Worm (Caenorhabditis elegans) whole organism, L4 larva: ENCODE measurements around the gene dhs-20.

Source experiments
- F37D6.2 ChIP-seq: sonication (generic microtip); optimal IDR thresholded peaks from 2 replicates; lab custom pipeline; 2016; ENCODE audit warnings: mild to moderate bottlenecking, missing genetic modification characterization, missing compliant biosample characterization
- F44E2.7 ChIP-seq: fragments of 200-800 bp; sonication (Bioruptor generic); IDR thresholded peaks from 2 replicates; pipeline ENCODE4 v2.1.2; 2022; ENCODE audit warnings: missing genetic modification characterization, missing compliant biosample characterization
- Y48G9A.11 ChIP-seq: fragments of 200-800 bp; sonication (Bioruptor generic); IDR thresholded peaks from 2 replicates; pipeline ENCODE4 v1.3.6; 2022; ENCODE audit warnings: missing genetic modification reagents, missing genetic modification characterization, missing compliant biosample characterization
- Y5F2A.4 ChIP-seq: fragments of 200-800 bp; sonication (Bioruptor generic); optimal IDR thresholded peaks from 2 replicates; lab custom pipeline; 2018; ENCODE audit warnings: mild to moderate bottlenecking, missing genetic modification characterization, missing compliant biosample characterization
- Y75B8A.6 ChIP-seq: fragments of 200-800 bp; sonication (Bioruptor generic); IDR thresholded peaks from 2 replicates; pipeline ENCODE4 v1.3.6; 2022; ENCODE audit warnings: missing genetic modification reagents, missing genetic modification characterization, missing compliant biosample characterization
- ZK546.5 ChIP-seq, 2 experiments: sonication (generic microtip); optimal IDR thresholded peaks; 2 replicates each; lab custom pipeline; 2017; ENCODE audit warnings: missing biosample characterization in 2 of 2, missing genetic modification characterization in 2 of 2
- ama-1 ChIP-seq: fragments of 150-350 bp; optimal IDR thresholded peaks from 2 replicates; lab custom pipeline; 2014; ENCODE audit warnings: inconsistent platforms, mixed read lengths
- ceh-20 ChIP-seq: fragments of 200-800 bp; sonication (Bioruptor generic); IDR thresholded peaks from 2 replicates; pipeline ENCODE4 v1.3.6; 2022; ENCODE audit warnings: missing genetic modification reagents, missing genetic modification characterization, missing compliant biosample characterization
- ceh-28 ChIP-seq: fragments of 150-350 bp; optimal IDR thresholded peaks from 2 replicates; lab custom pipeline; 2014; ENCODE audit warnings: missing biosample characterization, missing genetic modification reagents, missing genetic modification characterization
- cey-2 ChIP-seq: sonication (generic microtip); optimal IDR thresholded peaks from 3 replicates; lab custom pipeline; 2017; ENCODE audit warnings: missing genetic modification characterization, mild to moderate bottlenecking, missing compliant biosample characterization, antibody characterized with exemption, borderline replicate concordance; ENCODE audit not compliant: insufficient read depth
- daf-16 ChIP-seq, 3 experiments: sonication (generic microtip); optimal IDR thresholded peaks; 2 replicates each; lab custom pipeline; 2016 to 2017; ENCODE audit warnings: missing genetic modification characterization in 3 of 3, missing genetic modification reagents in 3 of 3, mild to moderate bottlenecking in 2 of 3, missing compliant biosample characterization in 2 of 3, missing biosample characterization in 1 of 3, moderate library complexity in 1 of 3
- daf-19 ChIP-seq: fragments of 200-800 bp; sonication (Bioruptor generic); conservative IDR thresholded peaks from 2 replicates; pipeline ENCODE4 v1.3.6; 2022; ENCODE audit warnings: missing genetic modification characterization, missing compliant biosample characterization
- dmd-6 ChIP-seq: fragments of 200-800 bp; sonication (Bioruptor generic); IDR thresholded peaks from 2 replicates; pipeline ENCODE4 v1.3.6; 2022; ENCODE audit warnings: missing genetic modification reagents, missing genetic modification characterization, missing compliant biosample characterization
- dmd-8 ChIP-seq: fragments of 200-800 bp; sonication (Bioruptor generic); IDR thresholded peaks from 2 replicates; pipeline ENCODE4 v1.3.6; 2022; ENCODE audit warnings: missing genetic modification characterization, missing compliant biosample characterization
- dmd-9 ChIP-seq: fragments of 200-800 bp; sonication (Bioruptor generic); IDR thresholded peaks from 2 replicates; pipeline ENCODE4 v1.3.6; 2022; ENCODE audit warnings: missing genetic modification reagents, missing genetic modification characterization, missing compliant biosample characterization
- dpl-1 ChIP-seq: fragments of 150-350 bp; optimal IDR thresholded peaks from 2 replicates; lab custom pipeline; 2014; ENCODE audit warnings: missing biosample characterization, missing genetic modification reagents, missing genetic modification characterization
- duxl-1 ChIP-seq: sonication (generic microtip); optimal IDR thresholded peaks from 2 replicates; lab custom pipeline; 2016; ENCODE audit warnings: mild to moderate bottlenecking, missing genetic modification characterization, moderate library complexity, missing compliant biosample characterization; ENCODE audit not compliant: poor library complexity
- egl-27 ChIP-seq: sonication (generic microtip); optimal IDR thresholded peaks from 3 replicates; lab custom pipeline; 2017; ENCODE audit warnings: missing biosample characterization, missing genetic modification reagents, missing genetic modification characterization
- egl-43 ChIP-seq: fragments of 200-800 bp; sonication (Bioruptor generic); IDR thresholded peaks from 2 replicates; pipeline ENCODE4 v1.3.6; 2022; ENCODE audit warnings: missing genetic modification reagents, missing genetic modification characterization, missing compliant biosample characterization
- hlh-11 ChIP-seq: fragments of 200-800 bp; sonication (Bioruptor generic); optimal IDR thresholded peaks from 2 replicates; lab custom pipeline; 2018; ENCODE audit warnings: mild to moderate bottlenecking, missing genetic modification characterization, missing compliant biosample characterization
- hmg-1.1 ChIP-seq: fragments of 200-800 bp; sonication (Bioruptor generic); IDR thresholded peaks from 2 replicates; pipeline ENCODE4 v1.3.6; 2022; ENCODE audit warnings: missing genetic modification reagents, missing genetic modification characterization, missing compliant biosample characterization
- jun-1 ChIP-seq: fragments of 150-350 bp; optimal IDR thresholded peaks from 2 replicates; lab custom pipeline; 2014; ENCODE audit warnings: missing biosample characterization, missing genetic modification reagents, missing genetic modification characterization
- lim-7 ChIP-seq: fragments of 200-800 bp; sonication (Bioruptor generic); IDR thresholded peaks from 2 replicates; pipeline ENCODE4 v1.3.6; 2022; ENCODE audit warnings: missing genetic modification characterization, missing compliant biosample characterization
- lin-38 ChIP-seq: fragments of 200-800 bp; sonication (Bioruptor generic); IDR thresholded peaks from 2 replicates; pipeline ENCODE4 v1.3.6; 2022; ENCODE audit warnings: missing genetic modification reagents, missing genetic modification characterization, missing compliant biosample characterization
- lsy-2 ChIP-seq, 2 experiments: fragments of 150-350 bp in 1 of 2; sonication (generic microtip) in 1 of 2; optimal IDR thresholded peaks; 2 replicates each; lab custom pipeline; 2014 to 2017; ENCODE audit warnings: missing biosample characterization in 2 of 2, missing genetic modification characterization in 2 of 2
- madf-9 ChIP-seq: fragments of 200-800 bp; sonication (Bioruptor generic); conservative IDR thresholded peaks from 2 replicates; pipeline ENCODE4 v1.3.6; 2022; ENCODE audit warnings: missing genetic modification reagents, missing genetic modification characterization, missing compliant biosample characterization
- mdl-1 ChIP-seq, 2 experiments: fragments of 150-350 bp in 1 of 2; sonication (generic microtip) in 1 of 2; optimal IDR thresholded peaks; 2 replicates each; lab custom pipeline; 2014 to 2017; ENCODE audit warnings: missing biosample characterization in 2 of 2, missing genetic modification characterization in 2 of 2
- mdt-29 ChIP-seq: fragments of 200-800 bp; sonication (Bioruptor generic); IDR thresholded peaks from 2 replicates; pipeline ENCODE4 v1.3.6; 2022; ENCODE audit warnings: missing genetic modification reagents, missing genetic modification characterization, missing compliant biosample characterization
- mes-2 ChIP-seq: sonication (generic microtip); optimal IDR thresholded peaks from 2 replicates; lab custom pipeline; 2016; ENCODE audit warnings: missing genotype, mild to moderate bottlenecking, missing genetic modification characterization, missing compliant biosample characterization; ENCODE audit not compliant: poor library complexity, severe bottlenecking
- mxl-2 ChIP-seq: fragments of 200-800 bp; sonication (Bioruptor generic); conservative IDR thresholded peaks from 2 replicates; pipeline ENCODE4 v1.3.6; 2022; ENCODE audit warnings: missing genetic modification reagents, missing genetic modification characterization, missing compliant biosample characterization
- mxl-3 ChIP-seq: fragments of 200-800 bp; sonication (Bioruptor generic); optimal IDR thresholded peaks from 2 replicates; lab custom pipeline; 2018; ENCODE audit warnings: mild to moderate bottlenecking, missing genetic modification characterization, missing compliant biosample characterization
- nhr-28 ChIP-seq: fragments of 150-350 bp; optimal IDR thresholded peaks from 2 replicates; lab custom pipeline; 2014; ENCODE audit warnings: missing biosample characterization, missing genetic modification characterization
- nhr-41 ChIP-seq: fragments of 200-800 bp; sonication (Bioruptor generic); IDR thresholded peaks from 2 replicates; pipeline ENCODE4 v1.3.6; 2022; ENCODE audit warnings: missing genetic modification reagents, missing genetic modification characterization, missing compliant biosample characterization
- nhr-42 ChIP-seq: fragments of 200-800 bp; sonication (Bioruptor generic); IDR thresholded peaks from 2 replicates; pipeline ENCODE4 v1.3.6; 2022; ENCODE audit warnings: missing genetic modification characterization, missing compliant biosample characterization
- nhr-6 ChIP-seq: fragments of 150-350 bp; optimal IDR thresholded peaks from 2 replicates; lab custom pipeline; 2014; ENCODE audit warnings: missing biosample characterization, missing genetic modification characterization
- nhr-76 ChIP-seq: fragments of 150-350 bp; optimal IDR thresholded peaks from 2 replicates; lab custom pipeline; 2014; ENCODE audit warnings: missing biosample characterization, missing genetic modification characterization
- nhr-77 ChIP-seq: fragments of 150-350 bp; optimal IDR thresholded peaks from 2 replicates; lab custom pipeline; 2014; ENCODE audit warnings: missing biosample characterization, missing genetic modification characterization
- php-3 ChIP-seq: fragments of 200-800 bp; sonication (Bioruptor generic); IDR thresholded peaks from 2 replicates; pipeline ENCODE4 v1.3.6; 2022; ENCODE audit warnings: missing genetic modification reagents, missing genetic modification characterization, missing compliant biosample characterization
- pqm-1 ChIP-seq: sonication (generic microtip); optimal IDR thresholded peaks from 2 replicates; lab custom pipeline; 2017; ENCODE audit warnings: missing biosample characterization, missing genetic modification characterization
- rbr-2 ChIP-seq: sonication (generic microtip); optimal IDR thresholded peaks from 2 replicates; lab custom pipeline; 2016; ENCODE audit warnings: missing genotype, missing genetic modification characterization, missing compliant biosample characterization
- snpc-1.2 ChIP-seq: fragments of 200-800 bp; sonication (Bioruptor generic); IDR thresholded peaks from 2 replicates; pipeline ENCODE4 v1.3.6; 2022; ENCODE audit warnings: missing genetic modification reagents, missing genetic modification characterization, missing compliant biosample characterization
- tag-97 ChIP-seq: fragments of 200-800 bp; sonication (Bioruptor generic); IDR thresholded peaks from 2 replicates; pipeline ENCODE4 v1.3.6; 2022; ENCODE audit warnings: missing genetic modification characterization, missing compliant biosample characterization
- unc-130 ChIP-seq: sonication (generic microtip); optimal IDR thresholded peaks from 2 replicates; lab custom pipeline; 2016; ENCODE audit warnings: missing genetic modification reagents, missing genetic modification characterization, missing compliant biosample characterization
- zip-2 ChIP-seq: fragments of 150-350 bp; optimal IDR thresholded peaks from 2 replicates; lab custom pipeline; 2014; ENCODE audit warnings: missing biosample characterization, missing genetic modification characterization
- ztf-11 ChIP-seq: fragments of 150-350 bp; optimal IDR thresholded peaks from 2 replicates; lab custom pipeline; 2014; ENCODE audit warnings: missing biosample characterization, missing genetic modification characterization
- ztf-7 ChIP-seq: fragments of 150-350 bp; optimal IDR thresholded peaks from 2 replicates; lab custom pipeline; 2014; ENCODE audit warnings: missing biosample characterization, missing genetic modification characterization

Gene dhs-20

ce11 chrV:11574563-11574962 is 29.8 kb downstream of the dhs-20 start:
- TF ChIP-seq mdt-29 (GFP tag; lab: Robert Waterston, UW): no peak
- peak; percentile 57 for TF ChIP-seq dmd-6 (GFP tag; lab: Robert Waterston, UW)
- TF ChIP-seq egl-27 (tag; lab: Kevin White, UChicago): no peak
- peak; percentile 39 for TF ChIP-seq nhr-28 (tag; lab: Kevin White, UChicago)
- peak in 1 of 2 experiments; percentile 72 for TF ChIP-seq lsy-2 (tag; optimal IDR thresholded peaks at IDR 0.05; lab: Kevin White, UChicago)
- TF ChIP-seq daf-16 (GFP tag; optimal IDR thresholded peaks at IDR 0.05; lab: Kevin White, UChicago): no peak
- TF ChIP-seq daf-16 (tag; optimal IDR thresholded peaks at IDR 0.05; lab: Kevin White, UChicago): peak; percentile 52

ce11 chrV:11572803-11573490 is 31.4 kb downstream of the dhs-20 start, which contains the start of the genes H12C20.7 and nhr-68:
Gene H12C20.7 (minus strand): TSS chrV:11572990.
Gene nhr-68 (plus strand): TSS chrV:11573440.
- peak; percentile 37 for TF ChIP-seq jun-1 (tag; lab: Kevin White, UChicago)
- peak; percentile 48 for TF ChIP-seq nhr-6 (tag; lab: Kevin White, UChicago)
- peak; percentile 55 for TF ChIP-seq zip-2 (tag; lab: Kevin White, UChicago)
- no peak for TF ChIP-seq ZK546.5 (tag; optimal IDR thresholded peaks at IDR 0.05; lab: Kevin White, UChicago)
- peak; percentile 100 for TF ChIP-seq mxl-3 (GFP tag; lab: Kevin White, UChicago)
- TF ChIP-seq Y5F2A.4 (GFP tag; lab: Kevin White, UChicago): no peak
- 0 out of 2 replicates have a peak, but pooled peaks have one; percentile 26 for TF ChIP-seq dmd-8 (GFP tag; lab: Robert Waterston, UW)
- TF ChIP-seq mdl-1 (tag; optimal IDR thresholded peaks at IDR 0.05; lab: Kevin White, UChicago): peak; percentile 38 to 98
- peak; percentile 38 for TF ChIP-seq rbr-2 (tag; lab: Kevin White, UChicago)
- no peak for TF ChIP-seq ceh-28 (tag; lab: Kevin White, UChicago)
- peak; percentile 86 for TF ChIP-seq nhr-41 (GFP tag; lab: Robert Waterston, UW)
- TF ChIP-seq ceh-20 (GFP tag; lab: Robert Waterston, UW): peak; percentile 94
- TF ChIP-seq nhr-42: peak; percentile 86; the same call in 1 of the 2 replicates
- no peak for TF ChIP-seq mes-2
- TF ChIP-seq nhr-77 (tag; lab: Kevin White, UChicago): peak; percentile 88
- TF ChIP-seq Y48G9A.11 (GFP tag; lab: Robert Waterston, UW): no peak
- TF ChIP-seq daf-16 (GFP tag; optimal IDR thresholded peaks at IDR 0.05; lab: Kevin White, UChicago): peak; percentile 95
- TF ChIP-seq daf-16 (tag; optimal IDR thresholded peaks at IDR 0.05; lab: Kevin White, UChicago): peak; percentile 100
- peak; percentile 97 for TF ChIP-seq php-3 (GFP tag; lab: Robert Waterston, UW)
- TF ChIP-seq tag-97 (GFP tag; lab: Robert Waterston, UW): no peak
- peak; percentile 75 for TF ChIP-seq mxl-2 (GFP tag; lab: Robert Waterston, UW)
- TF ChIP-seq ztf-7: peak; percentile 72
- 0 out of 2 replicates have a peak, but pooled peaks have one; percentile 42 for TF ChIP-seq Y75B8A.6 (GFP tag; lab: Robert Waterston, UW)
- TF ChIP-seq F37D6.2 (tag; lab: Kevin White, UChicago): no peak
- no peak for TF ChIP-seq snpc-1.2 (GFP tag; lab: Robert Waterston, UW)
- TF ChIP-seq pqm-1 (tag; lab: Kevin White, UChicago): peak; percentile 59
- peak; percentile 65 for TF ChIP-seq dpl-1 (GFP tag; lab: Kevin White, UChicago)
- peak; percentile 56; the same call in 1 of the 2 replicates for TF ChIP-seq madf-9 (GFP tag; lab: Robert Waterston, UW)
- peak; percentile 99 for TF ChIP-seq hlh-11 (tag; lab: Kevin White, UChicago)
- no peak for TF ChIP-seq egl-43 (GFP tag; lab: Robert Waterston, UW)
- peak; percentile 100 for TF ChIP-seq dmd-6 (GFP tag; lab: Robert Waterston, UW)
- TF ChIP-seq F44E2.7 (GFP tag; lab: Robert Waterston, UW): no peak
- no peak for TF ChIP-seq ama-1 (lab: Kevin White, UChicago)
- TF ChIP-seq lim-7: no peak
- TF ChIP-seq unc-130 (GFP tag; lab: Kevin White, UChicago): no peak
- no peak for TF ChIP-seq hmg-1.1
- peak; percentile 42 for TF ChIP-seq nhr-76 (tag; lab: Kevin White, UChicago)
- TF ChIP-seq ztf-11: no peak
- TF ChIP-seq daf-19 (GFP tag; lab: Robert Waterston, UW): 0 out of 2 replicates have a peak, but pooled peaks have one; percentile 40
- TF ChIP-seq dmd-9 (GFP tag; lab: Robert Waterston, UW): 0 out of 2 replicates have a peak, but pooled peaks have one; percentile 23
- peak; percentile 96 for TF ChIP-seq cey-2
- TF ChIP-seq lsy-2 (tag; optimal IDR thresholded peaks at IDR 0.05; lab: Kevin White, UChicago): peak in 1 of 2 experiments; percentile 93
- TF ChIP-seq nhr-28 (tag; lab: Kevin White, UChicago): peak; percentile 97
- peak; percentile 62 for TF ChIP-seq lin-38 (GFP tag; lab: Robert Waterston, UW)
- peak; percentile 90 for TF ChIP-seq duxl-1 (tag; lab: Kevin White, UChicago)
